Fruit fly (Drosophila melanogaster) S2 (cell line): ENCODE results near the gene CG8483.

Experiments used
- CG8478 ChIP-seq: fragments of >200 bp; optimal IDR thresholded peaks from 2 replicates; lab custom pipeline; 2018
- CTCF ChIP-seq, 2 experiments: fragments of >200 bp; optimal IDR thresholded peaks; 2 replicates each; lab custom pipeline; 2018

dm6 chr3R:13220478-13220877 is 6.2 kb upstream of the CG8483 start, which contains the start of gene CG8476:
- no peak for TF ChIP-seq CG8478 (lab: Kevin White, UChicago)
- no peak for TF ChIP-seq CTCF (optimal IDR thresholded peaks at IDR 0.05; lab: Kevin White, UChicago)
